Worm (Caenorhabditis elegans) whole organism, L4 larva: ENCODE measurements around the gene epg-7.

Experiments used
- F26F4.8 ChIP-seq: fragments of 200-800 bp; sonication (Bioruptor generic); conservative IDR thresholded peaks from 2 replicates; pipeline ENCODE4 v1.3.6; 2022; ENCODE audit warnings: missing genetic modification characterization, missing compliant biosample characterization
- T26A8.4 ChIP-seq: fragments of 200-800 bp; sonication (Bioruptor generic); IDR thresholded peaks from 2 replicates; pipeline ENCODE4 v1.3.6; 2022; ENCODE audit warnings: missing genetic modification characterization, missing compliant biosample characterization
- Y5F2A.4 ChIP-seq: fragments of 200-800 bp; sonication (Bioruptor generic); optimal IDR thresholded peaks from 2 replicates; lab custom pipeline; 2018; ENCODE audit warnings: mild to moderate bottlenecking, missing genetic modification characterization, missing compliant biosample characterization
- Y75B8A.6 ChIP-seq: fragments of 200-800 bp; sonication (Bioruptor generic); IDR thresholded peaks from 2 replicates; pipeline ENCODE4 v1.3.6; 2022; ENCODE audit warnings: missing genetic modification reagents, missing genetic modification characterization, missing compliant biosample characterization
- ZK546.5 ChIP-seq, 2 experiments: sonication (generic microtip); optimal IDR thresholded peaks; 2 replicates each; lab custom pipeline; 2017; ENCODE audit warnings: missing biosample characterization in 2 of 2, missing genetic modification characterization in 2 of 2
- ama-1 ChIP-seq: fragments of 150-350 bp; optimal IDR thresholded peaks from 2 replicates; lab custom pipeline; 2014; ENCODE audit warnings: inconsistent platforms, mixed read lengths
- attf-4 ChIP-seq: sonication (generic microtip); optimal IDR thresholded peaks from 3 replicates; lab custom pipeline; 2017; ENCODE audit warnings: missing biosample characterization, missing genetic modification characterization
- ceh-20 ChIP-seq: fragments of 200-800 bp; sonication (Bioruptor generic); IDR thresholded peaks from 2 replicates; pipeline ENCODE4 v1.3.6; 2022; ENCODE audit warnings: missing genetic modification reagents, missing genetic modification characterization, missing compliant biosample characterization
- ceh-28 ChIP-seq: fragments of 150-350 bp; optimal IDR thresholded peaks from 2 replicates; lab custom pipeline; 2014; ENCODE audit warnings: missing biosample characterization, missing genetic modification reagents, missing genetic modification characterization
- ceh-32 ChIP-seq: sonication (generic microtip); optimal IDR thresholded peaks from 2 replicates; lab custom pipeline; 2016; ENCODE audit warnings: mild to moderate bottlenecking, missing genetic modification characterization, missing compliant biosample characterization; ENCODE audit not compliant: poor library complexity
- ceh-82 ChIP-seq: sonication (generic microtip); optimal IDR thresholded peaks from 2 replicates; lab custom pipeline; 2017; ENCODE audit warnings: missing biosample characterization, missing genetic modification characterization
- ctbp-1 ChIP-seq: fragments of 200-800 bp; sonication (Bioruptor generic); IDR thresholded peaks from 2 replicates; pipeline ENCODE4 v1.3.6; 2022; ENCODE audit warnings: missing genetic modification reagents, missing genetic modification characterization, missing compliant biosample characterization
- daf-12 ChIP-seq: fragments of 150-350 bp; optimal IDR thresholded peaks from 2 replicates; lab custom pipeline; 2014; ENCODE audit warnings: missing biosample characterization, missing genetic modification reagents, missing genetic modification characterization
- daf-16 ChIP-seq, 3 experiments: sonication (generic microtip); optimal IDR thresholded peaks; 2 replicates each; lab custom pipeline; 2016 to 2017; ENCODE audit warnings: missing genetic modification characterization in 3 of 3, missing genetic modification reagents in 3 of 3, mild to moderate bottlenecking in 2 of 3, missing compliant biosample characterization in 2 of 3, missing biosample characterization in 1 of 3, moderate library complexity in 1 of 3
- daf-8 ChIP-seq: fragments of 200-800 bp; sonication (Bioruptor generic); IDR thresholded peaks from 2 replicates; pipeline ENCODE4 v1.3.6; 2022; ENCODE audit warnings: missing genetic modification characterization, missing compliant biosample characterization
- dmd-6 ChIP-seq: fragments of 200-800 bp; sonication (Bioruptor generic); IDR thresholded peaks from 2 replicates; pipeline ENCODE4 v1.3.6; 2022; ENCODE audit warnings: missing genetic modification reagents, missing genetic modification characterization, missing compliant biosample characterization
- dpl-1 ChIP-seq: fragments of 150-350 bp; optimal IDR thresholded peaks from 2 replicates; lab custom pipeline; 2014; ENCODE audit warnings: missing biosample characterization, missing genetic modification reagents, missing genetic modification characterization
- dve-1 ChIP-seq: sonication (generic microtip); optimal IDR thresholded peaks from 2 replicates; lab custom pipeline; 2017; ENCODE audit warnings: antibody characterized with exemption, mild to moderate bottlenecking, missing genetic modification characterization, missing compliant biosample characterization; ENCODE audit not compliant: insufficient read depth
- fos-1 ChIP-seq: fragments of 150-350 bp; optimal IDR thresholded peaks from 2 replicates; lab custom pipeline; 2014; ENCODE audit warnings: missing biosample characterization, missing genetic modification characterization
- hlh-11 ChIP-seq: fragments of 200-800 bp; sonication (Bioruptor generic); optimal IDR thresholded peaks from 2 replicates; lab custom pipeline; 2018; ENCODE audit warnings: mild to moderate bottlenecking, missing genetic modification characterization, missing compliant biosample characterization
- lir-3 ChIP-seq: sonication (generic microtip); optimal IDR thresholded peaks from 2 replicates; lab custom pipeline; 2016; ENCODE audit warnings: mild to moderate bottlenecking, missing genetic modification characterization, missing compliant biosample characterization
- madf-9 ChIP-seq: fragments of 200-800 bp; sonication (Bioruptor generic); conservative IDR thresholded peaks from 2 replicates; pipeline ENCODE4 v1.3.6; 2022; ENCODE audit warnings: missing genetic modification reagents, missing genetic modification characterization, missing compliant biosample characterization
- mdt-29 ChIP-seq: fragments of 200-800 bp; sonication (Bioruptor generic); IDR thresholded peaks from 2 replicates; pipeline ENCODE4 v1.3.6; 2022; ENCODE audit warnings: missing genetic modification reagents, missing genetic modification characterization, missing compliant biosample characterization
- mes-2 ChIP-seq: sonication (generic microtip); optimal IDR thresholded peaks from 2 replicates; lab custom pipeline; 2016; ENCODE audit warnings: missing genotype, mild to moderate bottlenecking, missing genetic modification characterization, missing compliant biosample characterization; ENCODE audit not compliant: poor library complexity, severe bottlenecking
- mxl-3 ChIP-seq: fragments of 200-800 bp; sonication (Bioruptor generic); optimal IDR thresholded peaks from 2 replicates; lab custom pipeline; 2018; ENCODE audit warnings: mild to moderate bottlenecking, missing genetic modification characterization, missing compliant biosample characterization
- nhr-10 ChIP-seq: fragments of 150-350 bp; optimal IDR thresholded peaks from 2 replicates; lab custom pipeline; 2014; ENCODE audit warnings: missing biosample characterization, missing genetic modification characterization
- nhr-102 ChIP-seq: sonication (generic microtip); optimal IDR thresholded peaks from 2 replicates; lab custom pipeline; 2016; ENCODE audit warnings: mild to moderate bottlenecking, missing genetic modification characterization, moderate library complexity, missing compliant biosample characterization
- nhr-11 ChIP-seq: fragments of 150-350 bp; optimal IDR thresholded peaks from 2 replicates; lab custom pipeline; 2014; ENCODE audit warnings: missing biosample characterization, missing genetic modification characterization
- nhr-25 ChIP-seq: sonication (generic microtip); optimal IDR thresholded peaks from 2 replicates; lab custom pipeline; 2017; ENCODE audit warnings: missing genetic modification characterization, mild to moderate bottlenecking, missing compliant biosample characterization, antibody characterized with exemption, moderate library complexity, borderline replicate concordance; ENCODE audit not compliant: insufficient read depth
- nhr-28 ChIP-seq: fragments of 150-350 bp; optimal IDR thresholded peaks from 2 replicates; lab custom pipeline; 2014; ENCODE audit warnings: missing biosample characterization, missing genetic modification characterization
- nhr-6 ChIP-seq: fragments of 150-350 bp; optimal IDR thresholded peaks from 2 replicates; lab custom pipeline; 2014; ENCODE audit warnings: missing biosample characterization, missing genetic modification characterization
- nhr-77 ChIP-seq: fragments of 150-350 bp; optimal IDR thresholded peaks from 2 replicates; lab custom pipeline; 2014; ENCODE audit warnings: missing biosample characterization, missing genetic modification characterization
- pha-4 ChIP-seq, 2 experiments: fragments of 150-350 bp in 1 of 2; fragments of 200-800 bp in 1 of 2; sonication (Bioruptor generic) in 1 of 2; IDR thresholded peaks in 1 of 2; optimal IDR thresholded peaks in 1 of 2; 2 replicates each; pipeline versions ENCODE4 v1.3.6 to Lab custom; 2014 to 2022; ENCODE audit warnings: missing genetic modification characterization in 2 of 2, missing genetic modification reagents in 2 of 2, missing biosample characterization in 1 of 2, missing compliant biosample characterization in 1 of 2
- pqm-1 ChIP-seq: sonication (generic microtip); optimal IDR thresholded peaks from 2 replicates; lab custom pipeline; 2017; ENCODE audit warnings: missing biosample characterization, missing genetic modification characterization
- saeg-2 ChIP-seq: fragments of 200-800 bp; sonication (Bioruptor generic); IDR thresholded peaks from 2 replicates; pipeline ENCODE4 v1.3.6; 2022; ENCODE audit warnings: missing genetic modification reagents, missing genetic modification characterization, missing compliant biosample characterization
- snpc-1.2 ChIP-seq: fragments of 200-800 bp; sonication (Bioruptor generic); IDR thresholded peaks from 2 replicates; pipeline ENCODE4 v1.3.6; 2022; ENCODE audit warnings: missing genetic modification reagents, missing genetic modification characterization, missing compliant biosample characterization
- unc-62 ChIP-seq, 3 experiments: fragments of 150-350 bp in 1 of 3; sonication (generic microtip); optimal IDR thresholded peaks in 2 of 3; peaks in 1 of 3; 1 replicate in 1 of 3; 2 replicates in 2 of 3; lab custom pipeline; 2014 to 2017; ENCODE audit warnings: missing biosample characterization in 3 of 3, missing genetic modification characterization in 3 of 3, missing genetic modification reagents in 3 of 3, missing genotype in 1 of 3

The epg-7 gene

ce11 chrX:7315329-7315728, 19.2 kb upstream of the epg-7 start, which contains the start of gene spp-3 (continued):
- TF ChIP-seq nhr-11, result no peak
- TF ChIP-seq ceh-28 (tag; lab: Kevin White, UChicago), result no peak
- no peak for TF ChIP-seq Y75B8A.6
- TF ChIP-seq snpc-1.2, result no peak
- TF ChIP-seq dpl-1 (GFP tag; lab: Kevin White, UChicago), result no peak
- no peak for TF ChIP-seq F26F4.8 (GFP tag; lab: Robert Waterston, UW)
- no peak for TF ChIP-seq ceh-32
- TF ChIP-seq pha-4 (GFP tag; IDR thresholded peaks at IDR 0.05; lab: Robert Waterston, UW), result no peak
- TF ChIP-seq pha-4 (tag; optimal IDR thresholded peaks at IDR 0.05; lab: Kevin White, UChicago), result no peak
- peak; percentile 56 for TF ChIP-seq nhr-102 (tag; lab: Kevin White, UChicago)
- TF ChIP-seq nhr-25, result no peak
- TF ChIP-seq ZK546.5 (tag; optimal IDR thresholded peaks at IDR 0.05; lab: Kevin White, UChicago), result no peak

ce11 chrX:7316485-7317391, 17.8 kb upstream of the epg-7 start, which contains the start of the genes spp-2 and spp-6:
Gene spp-2 (minus strand): TSS chrX:7316818.
Gene spp-6 (plus strand): TSS chrX:7317341.
- peak; percentile 65 for TF ChIP-seq hlh-11 (tag; lab: Kevin White, UChicago)
- TF ChIP-seq dmd-6 (GFP tag; lab: Robert Waterston, UW), result peak; percentile 76
- peak; percentile 29 for TF ChIP-seq mes-2 (tag; lab: Kevin White, UChicago)
- TF ChIP-seq pha-4 (GFP tag; IDR thresholded peaks at IDR 0.05; lab: Robert Waterston, UW), result peak; percentile 16; the same call in 1 of the 2 replicates
- TF ChIP-seq pha-4 (tag; optimal IDR thresholded peaks at IDR 0.05; lab: Kevin White, UChicago), result no peak
- TF ChIP-seq unc-62 (GFP tag; optimal IDR thresholded peaks at IDR 0.05 in 1 of 2; lab: Kevin White, UChicago), result peak in 1 of 2 experiments; percentile 88
- TF ChIP-seq unc-62 (tag; optimal IDR thresholded peaks at IDR 0.05; lab: Kevin White, UChicago), result no peak
- peak; percentile 55; the same call in 1 of the 2 replicates for TF ChIP-seq ceh-20 (GFP tag; lab: Robert Waterston, UW)
- no peak for TF ChIP-seq madf-9 (GFP tag; lab: Robert Waterston, UW)
- TF ChIP-seq nhr-102 (tag; lab: Kevin White, UChicago), result peak; percentile 10
- no peak for TF ChIP-seq mxl-3 (GFP tag; lab: Kevin White, UChicago)
- TF ChIP-seq saeg-2 (GFP tag; lab: Robert Waterston, UW), result peak; percentile 75; the same call in 1 of the 2 replicates
- peak; percentile 96 for TF ChIP-seq pqm-1 (tag; lab: Kevin White, UChicago)
- TF ChIP-seq nhr-10 (tag; lab: Kevin White, UChicago), result peak; percentile 12
- no peak for TF ChIP-seq daf-12
- peak; percentile 86 for TF ChIP-seq dve-1 (tag; lab: Kevin White, UChicago)
- TF ChIP-seq nhr-77 (tag; lab: Kevin White, UChicago), result peak; percentile 0
- peak; percentile 53 for TF ChIP-seq nhr-6 (tag; lab: Kevin White, UChicago)
- peak; percentile 21; the same call in 1 of the 2 replicates for TF ChIP-seq mdt-29
- peak; percentile 63; the same call in 1 of the 2 replicates for TF ChIP-seq T26A8.4 (GFP tag; lab: Robert Waterston, UW)
- no peak for TF ChIP-seq lir-3 (tag; lab: Kevin White, UChicago)
- TF ChIP-seq daf-16 (GFP tag; optimal IDR thresholded peaks at IDR 0.05; lab: Kevin White, UChicago), result no peak
- peak; percentile 89 for TF ChIP-seq daf-16 (tag; optimal IDR thresholded peaks at IDR 0.05; lab: Kevin White, UChicago)
- TF ChIP-seq ama-1, result peak; percentile 7
- TF ChIP-seq daf-8 (GFP tag; lab: Robert Waterston, UW), result no peak
- TF ChIP-seq nhr-28, result peak; percentile 38
- TF ChIP-seq Y5F2A.4 (GFP tag; lab: Kevin White, UChicago), result no peak

ce11 chrX:7318639-7319038, 15.9 kb upstream of the epg-7 start, which contains the start of gene spp-4:
Gene spp-4 (minus strand): TSS chrX:7318756.
- TF ChIP-seq dmd-6 (GFP tag; lab: Robert Waterston, UW) (peak; percentile 62), ceh-82 (tag; lab: Kevin White, UChicago) (no peak), fos-1 (tag; lab: Kevin White, UChicago) (no peak), daf-16 (GFP tag; optimal IDR thresholded peaks at IDR 0.05; lab: Kevin White, UChicago) (no peak), daf-16 (tag; optimal IDR thresholded peaks at IDR 0.05; lab: Kevin White, UChicago) (peak; percentile 78), attf-4 (no peak), ctbp-1 (GFP tag; lab: Robert Waterston, UW) (no peak), dve-1 (tag; lab: Kevin White, UChicago) (no peak), hlh-11 (tag; lab: Kevin White, UChicago) (peak; percentile 3)
